Worm (Caenorhabditis elegans) whole organism, L2 larva: Measurements from ENCODE around the gene cyn-3.

Experiments used
- R02D3.7 ChIP-seq: fragments of 150-350 bp; optimal IDR thresholded peaks from 2 replicates; lab custom pipeline; 2014; ENCODE audit warnings: missing biosample characterization, missing genetic modification characterization
- Y55F3AM.14 ChIP-seq: fragments of 200-800 bp; sonication (Bioruptor generic); optimal IDR thresholded peaks from 2 replicates; lab custom pipeline; 2018; ENCODE audit warnings: mild to moderate bottlenecking, missing genetic modification characterization, missing compliant biosample characterization
- alr-1 ChIP-seq: fragments of 150-350 bp; optimal IDR thresholded peaks from 2 replicates; lab custom pipeline; 2014; ENCODE audit warnings: missing biosample characterization, missing genetic modification characterization
- aly-2 ChIP-seq: fragments of 150-350 bp; optimal IDR thresholded peaks from 2 replicates; lab custom pipeline; 2014; ENCODE audit warnings: missing biosample characterization, missing genetic modification characterization
- ama-1 ChIP-seq: fragments of 150-350 bp; optimal IDR thresholded peaks from 2 replicates; lab custom pipeline; 2018; ENCODE audit warnings: inconsistent platforms
- blmp-1 ChIP-seq: sonication (generic microtip); optimal IDR thresholded peaks from 2 replicates; lab custom pipeline; 2017; ENCODE audit warnings: missing genetic modification characterization, mild to moderate bottlenecking, missing compliant biosample characterization, antibody characterized with exemption, moderate library complexity; ENCODE audit not compliant: insufficient read depth
- ceh-16 ChIP-seq: fragments of 150-350 bp; optimal IDR thresholded peaks from 2 replicates; lab custom pipeline; 2014; ENCODE audit warnings: missing biosample characterization, missing genetic modification characterization
- ceh-82 ChIP-seq: fragments of 150-350 bp; optimal IDR thresholded peaks from 2 replicates; lab custom pipeline; 2014; ENCODE audit warnings: missing biosample characterization, missing genetic modification characterization
- crh-2 ChIP-seq: sonication (generic microtip); optimal IDR thresholded peaks from 2 replicates; lab custom pipeline; 2017; ENCODE audit warnings: missing biosample characterization, missing genetic modification characterization
- dmd-4 ChIP-seq: sonication (generic microtip); optimal IDR thresholded peaks from 2 replicates; lab custom pipeline; 2017; ENCODE audit warnings: missing biosample characterization, missing genetic modification characterization
- egl-27 ChIP-seq: sonication (generic microtip); optimal IDR thresholded peaks from 3 replicates; lab custom pipeline; 2017; ENCODE audit warnings: missing biosample characterization, missing genetic modification reagents, missing genetic modification characterization
- elt-3 ChIP-seq: sonication (generic microtip); optimal IDR thresholded peaks from 2 replicates; lab custom pipeline; 2017; ENCODE audit warnings: missing biosample characterization, missing genetic modification characterization
- fos-1 ChIP-seq: fragments of 150-350 bp; optimal IDR thresholded peaks from 2 replicates; lab custom pipeline; 2014; ENCODE audit warnings: missing biosample characterization, missing genetic modification characterization
- gmeb-1 ChIP-seq: fragments of 150-350 bp; optimal IDR thresholded peaks from 2 replicates; lab custom pipeline; 2014; ENCODE audit warnings: missing biosample characterization, missing genetic modification characterization
- lin-11 ChIP-seq: fragments of 150-350 bp; sonication (generic microtip); optimal IDR thresholded peaks from 2 replicates; lab custom pipeline; 2014; ENCODE audit warnings: missing biosample characterization, missing genetic modification characterization, inconsistent platforms, mixed read lengths
- lin-39 ChIP-seq: fragments of 150-350 bp; optimal IDR thresholded peaks from 2 replicates; lab custom pipeline; 2014; ENCODE audit warnings: missing biosample characterization, missing genetic modification reagents, missing genetic modification characterization
- lsy-2 ChIP-seq, 2 experiments: fragments of 150-350 bp in 1 of 2; sonication (generic microtip) in 1 of 2; optimal IDR thresholded peaks; 2 replicates each; lab custom pipeline; 2014 to 2017; ENCODE audit warnings: missing biosample characterization in 2 of 2, missing genetic modification characterization in 2 of 2
- mab-5 ChIP-seq: fragments of 150-350 bp; optimal IDR thresholded peaks from 2 replicates; lab custom pipeline; 2014; ENCODE audit warnings: missing biosample characterization, missing genetic modification characterization
- mbf-1 ChIP-seq: sonication (generic microtip); optimal IDR thresholded peaks from 2 replicates; lab custom pipeline; 2017; ENCODE audit warnings: missing biosample characterization, missing genetic modification characterization
- mdl-1 ChIP-seq, 2 experiments: fragments of 150-350 bp in 1 of 2; sonication (generic microtip) in 1 of 2; optimal IDR thresholded peaks; 2 replicates each; lab custom pipeline; 2017; ENCODE audit warnings: missing biosample characterization in 2 of 2, missing genetic modification characterization in 2 of 2
- nhr-10 ChIP-seq: sonication (generic microtip); optimal IDR thresholded peaks from 2 replicates; lab custom pipeline; 2017; ENCODE audit warnings: missing biosample characterization, missing genetic modification characterization
- nhr-21 ChIP-seq: fragments of 150-350 bp; optimal IDR thresholded peaks from 2 replicates; lab custom pipeline; 2014; ENCODE audit warnings: missing biosample characterization, missing genetic modification characterization
- nhr-23 ChIP-seq: fragments of 150-350 bp; optimal IDR thresholded peaks from 2 replicates; lab custom pipeline; 2014; ENCODE audit warnings: missing biosample characterization, missing genetic modification reagents, missing genetic modification characterization
- nhr-237 ChIP-seq: fragments of 150-350 bp; optimal IDR thresholded peaks from 2 replicates; lab custom pipeline; 2014; ENCODE audit warnings: missing biosample characterization, missing genetic modification characterization
- nhr-25 ChIP-seq: fragments of 150-350 bp; sonication (generic microtip); optimal IDR thresholded peaks from 3 replicates; lab custom pipeline; 2014; ENCODE audit warnings: missing biosample characterization, missing genetic modification characterization
- nhr-6 ChIP-seq: fragments of 150-350 bp; optimal IDR thresholded peaks from 2 replicates; lab custom pipeline; 2014; ENCODE audit warnings: missing biosample characterization, missing genetic modification characterization
- skn-1 ChIP-seq: sonication (generic microtip); optimal IDR thresholded peaks from 2 replicates; lab custom pipeline; 2017; ENCODE audit warnings: missing biosample characterization, missing genetic modification characterization
- sma-3 ChIP-seq: sonication (generic microtip); optimal IDR thresholded peaks from 2 replicates; lab custom pipeline; 2016; ENCODE audit warnings: missing genetic modification reagents, missing genetic modification characterization, missing compliant biosample characterization
- sma-9 ChIP-seq, 2 experiments: fragments of 150-350 bp in 1 of 2; sonication (generic microtip) in 1 of 2; optimal IDR thresholded peaks; 2 replicates each; lab custom pipeline; 2014 to 2016; ENCODE audit warnings: missing genetic modification characterization in 2 of 2, mild to moderate bottlenecking in 1 of 2, missing biosample characterization in 1 of 2, missing compliant biosample characterization in 1 of 2, missing genetic modification reagents in 1 of 2, moderate library complexity in 1 of 2
- snpc-4 ChIP-seq: fragments of 150-350 bp; optimal IDR thresholded peaks from 2 replicates; lab custom pipeline; 2014; ENCODE audit warnings: missing biosample characterization, missing genetic modification characterization
- unc-39 ChIP-seq: fragments of 150-350 bp; optimal IDR thresholded peaks from 2 replicates; lab custom pipeline; 2014; ENCODE audit warnings: missing biosample characterization, missing genetic modification characterization
- unc-55 ChIP-seq: fragments of 150-350 bp; sonication (generic microtip); optimal IDR thresholded peaks from 3 replicates; lab custom pipeline; 2014; ENCODE audit warnings: missing biosample characterization, missing genetic modification reagents, missing genetic modification characterization
- unc-62 ChIP-seq: fragments of 150-350 bp; optimal IDR thresholded peaks from 2 replicates; lab custom pipeline; 2014; ENCODE audit warnings: missing biosample characterization, missing genetic modification reagents, missing genetic modification characterization
- zag-1 ChIP-seq: fragments of 150-350 bp; optimal IDR thresholded peaks from 2 replicates; lab custom pipeline; 2014; ENCODE audit warnings: missing biosample characterization, missing genetic modification characterization
- ztf-1 ChIP-seq: fragments of 200-800 bp; sonication (Bioruptor generic); conservative IDR thresholded peaks from 2 replicates; pipeline ENCODE4 v1.3.6; 2022; ENCODE audit warnings: missing genetic modification characterization, missing compliant biosample characterization
- ztf-4 ChIP-seq: fragments of 150-350 bp; optimal IDR thresholded peaks from 2 replicates; lab custom pipeline; 2014; ENCODE audit warnings: missing biosample characterization, missing genetic modification characterization

The cyn-3 gene

ce11 chrV:15181899-15182298 lies 7.8 kb upstream of the cyn-3 start:
- TF ChIP-seq nhr-21 (tag; lab: Kevin White, UChicago): peak; percentile 21
- TF ChIP-seq lsy-2 (tag; optimal IDR thresholded peaks at IDR 0.05; lab: Kevin White, UChicago): no peak

- TF ChIP-seq fos-1: peak; percentile 67
- no peak for TF ChIP-seq lin-39 (tag; lab: Kevin White, UChicago)
These were observed 7.3 kb upstream of the cyn-3 start, which contains the start of gene fbxa-84 for ce11 chrV:15182407-15182806. Gene fbxa-84 (plus strand): TSS chrV:15182440.

ce11 chrV:15184097-15185040 lies 5.4 kb upstream of the cyn-3 start, which contains the start of gene Y75B12B.1:
Gene Y75B12B.1 (plus strand): TSS chrV:15184699.
- TF ChIP-seq ztf-4 (tag; lab: Kevin White, UChicago): no peak
- TF ChIP-seq elt-3 (tag; lab: Kevin White, UChicago): no peak
- TF ChIP-seq egl-27 (tag; lab: Kevin White, UChicago): no peak
- TF ChIP-seq zag-1 (tag; lab: Kevin White, UChicago): no peak
- TF ChIP-seq fos-1: no peak
- TF ChIP-seq crh-2 (tag; lab: Kevin White, UChicago): no peak
- TF ChIP-seq nhr-23 (tag; lab: Kevin White, UChicago): no peak
- TF ChIP-seq snpc-4 (tag; lab: Kevin White, UChicago): no peak
- no peak for TF ChIP-seq nhr-21 (tag; lab: Kevin White, UChicago)
- TF ChIP-seq ceh-16 (tag; lab: Kevin White, UChicago): no peak
- no peak for TF ChIP-seq gmeb-1 (tag; lab: Kevin White, UChicago)

ce11 chrV:15186259-15186927 lies 3.3 kb upstream of the cyn-3 start, which contains the start of gene Y75B12B.3:
Gene Y75B12B.3 (minus strand): TSS chrV:15186279.
- TF ChIP-seq lsy-2 (tag; optimal IDR thresholded peaks at IDR 0.05; lab: Kevin White, UChicago) (peak in 1 of 2 experiments; percentile 29), elt-3 (tag; lab: Kevin White, UChicago) (no peak), ama-1 (lab: Kevin White, UChicago) (peak; percentile 75)

- no peak for TF ChIP-seq elt-3 (tag; lab: Kevin White, UChicago)
- TF ChIP-seq sma-9 (GFP tag; optimal IDR thresholded peaks at IDR 0.05; lab: Kevin White, UChicago): peak; percentile 72
- no peak for TF ChIP-seq sma-9 (tag; optimal IDR thresholded peaks at IDR 0.05; lab: Kevin White, UChicago)
- no peak for TF ChIP-seq lin-11
- no peak for TF ChIP-seq unc-39 (tag; lab: Kevin White, UChicago)
- TF ChIP-seq nhr-6 (tag; lab: Kevin White, UChicago): no peak
- TF ChIP-seq ceh-82 (tag; lab: Kevin White, UChicago): no peak
- no peak for TF ChIP-seq zag-1 (tag; lab: Kevin White, UChicago)
- TF ChIP-seq R02D3.7: peak; percentile 9
- no peak for TF ChIP-seq unc-62 (GFP tag; lab: Kevin White, UChicago)
- TF ChIP-seq ztf-1 (GFP tag; lab: Robert Waterston, UW): no peak
- TF ChIP-seq fos-1: peak; percentile 89
- no peak for TF ChIP-seq mbf-1
- TF ChIP-seq Y55F3AM.14: no peak
- TF ChIP-seq nhr-25 (tag; lab: Kevin White, UChicago): peak; percentile 75
- peak in 1 of 2 experiments; percentile 18 for TF ChIP-seq mdl-1 (tag; optimal IDR thresholded peaks at IDR 0.05; lab: Kevin White, UChicago)
- TF ChIP-seq mab-5 (tag; lab: Kevin White, UChicago): peak; percentile 3
- no peak for TF ChIP-seq alr-1 (tag; lab: Kevin White, UChicago)
- no peak for TF ChIP-seq aly-2
- no peak for TF ChIP-seq nhr-10 (tag; lab: Kevin White, UChicago)
- peak; percentile 28 for TF ChIP-seq snpc-4 (tag; lab: Kevin White, UChicago)
- peak; percentile 86 for TF ChIP-seq gmeb-1 (tag; lab: Kevin White, UChicago)
- TF ChIP-seq nhr-23 (tag; lab: Kevin White, UChicago): no peak
- TF ChIP-seq sma-3 (GFP tag; lab: Kevin White, UChicago): peak; percentile 88
- TF ChIP-seq nhr-237: no peak
- no peak for TF ChIP-seq skn-1 (tag; lab: Kevin White, UChicago)
- no peak for TF ChIP-seq ceh-16 (tag; lab: Kevin White, UChicago)
- TF ChIP-seq dmd-4 (tag; lab: Kevin White, UChicago): no peak
- peak; percentile 67 for TF ChIP-seq unc-55 (GFP tag; lab: Kevin White, UChicago)
- TF ChIP-seq blmp-1 (tag; lab: Kevin White, UChicago): peak; percentile 86
- peak; percentile 70 for TF ChIP-seq egl-27 (tag; lab: Kevin White, UChicago)
- TF ChIP-seq nhr-21 (tag; lab: Kevin White, UChicago): peak; percentile 61
- peak; percentile 71 to 87 for TF ChIP-seq lsy-2 (tag; optimal IDR thresholded peaks at IDR 0.05; lab: Kevin White, UChicago)
These were observed 2.4 kb upstream of the cyn-3 start, which contains the start of the genes cyn-7 and bath-36 for ce11 chrV:15187083-15188057. Gene cyn-7 (minus strand): TSS chrV:15187378. Gene bath-36 (plus strand): TSS chrV:15187888.
